Fruit fly (Drosophila melanogaster) whole organism, adult: Measurements from ENCODE around the gene CG4942.

ENCODE experiments used
- CG14711 ChIP-seq: fragments of 200-800 bp; sonication (Bioruptor generic); optimal IDR thresholded peaks from 2 replicates; lab custom pipeline; 2018; ENCODE audit warnings: missing biosample characterization, mild to moderate bottlenecking, missing genetic modification characterization, moderate library complexity
- CG1620 ChIP-seq: fragments of 200-800 bp; sonication (Bioruptor generic); optimal IDR thresholded peaks from 2 replicates; lab custom pipeline; 2016; ENCODE audit warnings: missing biosample characterization, missing genetic modification characterization
- CG33017 ChIP-seq: fragments of 200-800 bp; sonication (Bioruptor generic); optimal IDR thresholded peaks from 2 replicates; lab custom pipeline; 2018; ENCODE audit warnings: missing biosample characterization, mild to moderate bottlenecking, missing genetic modification characterization, moderate library complexity
- CG5204 ChIP-seq: fragments of 200-800 bp; sonication (Bioruptor generic); optimal IDR thresholded peaks from 2 replicates; lab custom pipeline; 2016; ENCODE audit warnings: missing biosample characterization, missing genetic modification characterization
- Clk ChIP-seq: fragments of 200-800 bp; sonication (Bioruptor generic); optimal IDR thresholded peaks from 2 replicates; lab custom pipeline; 2017; ENCODE audit warnings: missing biosample characterization, missing genetic modification characterization
- Crg-1 ChIP-seq: fragments of 200-800 bp; sonication (Bioruptor generic); optimal IDR thresholded peaks from 2 replicates; lab custom pipeline; 2016; ENCODE audit warnings: missing biosample characterization, missing genetic modification characterization
- Hr96 ChIP-seq: fragments of 200-800 bp; sonication (Bioruptor generic); optimal IDR thresholded peaks from 2 replicates; lab custom pipeline; 2016; ENCODE audit warnings: missing biosample characterization, missing genetic modification characterization
- bab1 ChIP-seq: fragments of 200-800 bp; sonication (Bioruptor generic); optimal IDR thresholded peaks from 3 replicates; lab custom pipeline; 2019; ENCODE audit warnings: missing biosample characterization, mild to moderate bottlenecking, missing genetic modification characterization, moderate library complexity
- cnc ChIP-seq, 2 experiments: fragments of >200 bp; optimal IDR thresholded peaks; 2 replicates each; lab custom pipeline; 2017
- kay ChIP-seq: fragments of 200-800 bp; sonication (Bioruptor generic); peaks from one replicate; lab custom pipeline; 2016; ENCODE audit warnings: missing biosample characterization, missing genetic modification characterization, borderline replicate concordance
- ovo ChIP-seq: fragments of 200-800 bp; sonication (Bioruptor generic); optimal IDR thresholded peaks from 2 replicates; lab custom pipeline; 2016; ENCODE audit warnings: missing biosample characterization, missing genetic modification characterization
- pad ChIP-seq: fragments of 200-800 bp; sonication (Bioruptor generic); optimal IDR thresholded peaks from 3 replicates; lab custom pipeline; 2017; ENCODE audit warnings: missing biosample characterization, missing genetic modification characterization, mild to moderate bottlenecking, moderate library complexity, missing genetic modification reagents
- toe ChIP-seq: fragments of 200-800 bp; sonication (Bioruptor generic); optimal IDR thresholded peaks from 2 replicates; lab custom pipeline; 2016; ENCODE audit warnings: missing biosample characterization, missing genetic modification characterization

- TF ChIP-seq CG1620 (GFP tag; lab: Kevin White, UChicago) (no peak), kay (no peak), Crg-1 (GFP tag; lab: Kevin White, UChicago) (no peak), cnc (optimal IDR thresholded peaks at IDR 0.05; lab: Kevin White, UChicago) (no peak), toe (GFP tag; lab: Kevin White, UChicago) (no peak), pad (GFP tag; lab: Kevin White, UChicago) (no peak), bab1 (GFP tag; lab: Kevin White, UChicago) (no peak), CG33017 (tag; lab: Kevin White, UChicago) (no peak), Clk (GFP tag; lab: Kevin White, UChicago) (no peak), ovo (no peak), Hr96 (GFP tag; lab: Kevin White, UChicago) (no peak), CG5204 (GFP tag; lab: Kevin White, UChicago) (no peak), CG14711 (tag; lab: Kevin White, UChicago) (no peak)
Measured at dm6 chr3L:9025178-9025577, 47.7 kb upstream of the CG4942 start.
